Fruit fly (Drosophila melanogaster): ENCODE results near the gene CG14443.
A peak's percentile ranks its signal among the peaks of the same experiment; 100 is the strongest.

The CG14443 gene

DNA sequence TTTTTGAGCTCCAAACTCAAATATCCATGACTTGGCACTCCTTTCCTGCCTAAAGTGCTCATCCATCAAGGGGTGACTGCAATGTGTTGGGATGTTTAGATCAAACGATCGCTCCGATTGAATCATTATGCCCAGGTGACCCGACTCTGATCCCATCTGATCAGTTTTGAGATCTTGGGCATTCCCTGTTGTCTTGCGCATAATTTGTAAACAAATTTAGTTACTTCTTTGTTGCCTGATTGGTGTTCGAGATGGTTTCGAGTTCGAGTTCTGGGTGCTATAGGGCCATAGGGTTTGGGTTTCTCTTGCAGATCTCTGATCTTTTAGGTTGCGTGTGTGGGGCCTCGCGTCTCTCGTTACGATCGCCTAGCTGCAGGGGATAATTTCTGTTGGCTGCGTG lies 21.2 kb upstream of the CG14443 start:
- no peak for TF ChIP-seq Hr96 (GFP tag; optimal IDR thresholded peaks at IDR 0.05)

DNA sequence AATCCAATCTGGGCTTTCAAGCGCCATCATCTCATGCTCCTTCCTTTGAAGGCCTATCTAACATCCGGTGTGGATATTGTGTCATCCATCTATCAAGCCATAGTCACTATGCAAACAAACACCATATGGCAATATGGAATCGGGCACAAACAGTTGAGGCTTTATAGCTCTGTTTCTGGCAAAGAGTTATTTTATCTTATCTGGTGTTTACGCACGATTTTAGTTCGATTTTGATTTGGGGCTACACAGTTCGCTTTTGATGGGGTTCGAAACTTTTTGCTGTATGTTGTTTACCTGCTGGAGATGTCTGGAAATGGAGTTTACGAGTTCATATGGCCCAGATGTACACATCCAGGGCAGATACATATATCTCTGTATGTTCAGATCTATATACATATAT lies 20.2 kb upstream of the CG14443 start:
- TF ChIP-seq toe (GFP tag; optimal IDR thresholded peaks at IDR 0.05) (no peak), CG7101 (tag; optimal IDR thresholded peaks at IDR 0.05) (no peak), CG7045 (GFP tag; optimal IDR thresholded peaks at IDR 0.05) (no peak), CG5204 (GFP tag; optimal IDR thresholded peaks at IDR 0.05) (no peak), CG1620 (GFP tag; optimal IDR thresholded peaks at IDR 0.05) (no peak), tj (GFP tag; optimal IDR thresholded peaks at IDR 0.05) (no peak)

DNA sequence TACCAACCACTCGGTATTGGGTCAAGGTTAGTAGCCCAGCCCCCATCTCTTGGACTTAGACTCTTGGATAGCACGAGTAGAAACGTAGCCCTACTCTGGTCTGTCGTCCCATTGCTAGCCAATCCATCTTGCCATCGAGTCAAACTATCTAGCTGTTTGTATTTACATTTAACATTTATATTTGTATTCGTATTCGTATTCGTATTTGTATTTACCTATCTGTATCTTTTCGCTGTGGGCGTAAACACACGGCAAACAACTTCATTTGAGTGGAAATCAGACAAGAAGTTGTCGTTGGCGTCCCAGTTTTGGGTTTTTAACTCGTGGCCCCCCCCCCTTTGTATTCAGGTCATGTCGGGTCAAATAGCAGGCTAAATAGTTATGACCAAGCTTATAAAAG lies 19.5 kb upstream of the CG14443 start:
- TF ChIP-seq Mnt (GFP tag; optimal IDR thresholded peaks at IDR 0.05) (no peak), cnc (optimal IDR thresholded peaks at IDR 0.05) (no peak), CG14711 (tag; optimal IDR thresholded peaks at IDR 0.05) (no peak), CG11617 (GFP tag; optimal IDR thresholded peaks at IDR 0.05) (no peak), ovo (GFP tag; optimal IDR thresholded peaks at IDR 0.05) (no peak), kay (GFP tag; ENCODE audit: borderline replicate concordance) (no peak), Hr96 (GFP tag; optimal IDR thresholded peaks at IDR 0.05) (no peak), CG33017 (tag; optimal IDR thresholded peaks at IDR 0.05) (no peak), CG5204 (GFP tag; optimal IDR thresholded peaks at IDR 0.05) (no peak), pad (GFP tag; optimal IDR thresholded peaks at IDR 0.05) (no peak), tj (GFP tag; optimal IDR thresholded peaks at IDR 0.05) (no peak), CG12768 (GFP tag; optimal IDR thresholded peaks at IDR 0.05) (no peak), CG1620 (GFP tag; optimal IDR thresholded peaks at IDR 0.05) (no peak)

DNA sequence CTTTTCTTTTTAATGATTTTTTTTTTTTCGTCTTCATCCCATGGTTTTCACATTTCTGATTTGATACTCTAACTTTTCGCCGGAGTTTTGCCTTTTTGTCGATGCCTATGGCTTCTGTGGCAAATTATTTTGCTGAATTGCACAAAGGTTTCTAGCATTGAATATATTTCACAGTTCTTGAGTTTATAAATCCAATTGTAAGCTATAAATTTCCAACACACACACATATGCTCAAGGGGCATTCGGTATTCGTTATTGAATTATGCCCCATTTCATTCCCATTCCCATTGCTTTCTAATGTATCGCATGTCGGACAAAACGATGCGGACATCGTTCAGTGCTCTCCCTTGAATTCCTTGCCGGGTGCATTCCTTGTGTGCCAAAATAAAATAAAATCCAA lies 18.3 kb upstream of the CG14443 start:
- no peak for TF ChIP-seq toe (GFP tag; optimal IDR thresholded peaks at IDR 0.05)
- no peak for TF ChIP-seq CG33017 (tag; optimal IDR thresholded peaks at IDR 0.05)
- TF ChIP-seq tj (GFP tag; optimal IDR thresholded peaks at IDR 0.05) = peak; percentile 9

DNA sequence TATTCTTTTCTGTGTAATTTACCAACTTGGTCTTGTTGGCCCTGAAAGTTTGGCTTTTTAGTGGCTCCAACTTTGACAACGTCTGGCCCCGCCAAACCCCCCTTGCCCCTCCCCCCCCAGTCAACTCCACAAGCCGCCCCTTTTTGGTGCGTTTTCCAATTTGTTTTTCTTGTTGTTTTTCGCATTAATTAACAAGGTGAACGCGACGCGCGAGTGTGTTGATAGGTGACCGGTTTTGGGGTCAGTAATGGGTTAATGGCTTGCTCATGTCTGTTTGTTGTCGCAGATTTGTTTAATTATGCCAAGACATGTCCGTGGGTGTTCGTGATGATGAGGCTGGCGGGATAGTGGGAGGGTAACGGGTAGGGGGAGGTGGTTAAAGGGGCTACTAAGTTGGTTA lies 17.0 kb upstream of the CG14443 start:
- TF ChIP-seq tj (GFP tag; optimal IDR thresholded peaks at IDR 0.05) (peak; percentile 15), cnc (optimal IDR thresholded peaks at IDR 0.05) (no peak)

DNA sequence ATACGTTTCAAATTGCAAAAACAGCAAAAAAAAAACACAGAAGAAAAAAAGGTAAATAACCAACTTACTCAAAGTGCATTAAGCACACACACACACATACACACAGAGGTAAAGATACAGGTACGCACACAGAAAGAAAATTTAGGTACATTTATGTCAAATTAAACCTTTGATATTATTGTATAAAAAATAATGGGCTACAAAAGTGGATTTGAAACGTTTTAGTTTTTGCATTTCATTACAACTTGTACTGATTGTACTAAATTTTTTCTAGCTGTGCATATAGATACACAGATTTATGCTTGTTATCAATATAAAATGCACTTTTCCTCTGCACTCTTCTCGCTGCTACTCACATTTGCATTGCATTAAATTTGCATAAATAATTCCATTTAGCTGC lies 16.4 kb upstream of the CG14443 start:
- TF ChIP-seq pad (GFP tag; optimal IDR thresholded peaks at IDR 0.05) (no peak), ovo (GFP tag; optimal IDR thresholded peaks at IDR 0.05) (no peak), CG14711 (tag; optimal IDR thresholded peaks at IDR 0.05) (peak; percentile 12), CG7045 (GFP tag; optimal IDR thresholded peaks at IDR 0.05) (no peak), tj (GFP tag; optimal IDR thresholded peaks at IDR 0.05) (no peak), CG1620 (GFP tag; optimal IDR thresholded peaks at IDR 0.05) (no peak)

DNA sequence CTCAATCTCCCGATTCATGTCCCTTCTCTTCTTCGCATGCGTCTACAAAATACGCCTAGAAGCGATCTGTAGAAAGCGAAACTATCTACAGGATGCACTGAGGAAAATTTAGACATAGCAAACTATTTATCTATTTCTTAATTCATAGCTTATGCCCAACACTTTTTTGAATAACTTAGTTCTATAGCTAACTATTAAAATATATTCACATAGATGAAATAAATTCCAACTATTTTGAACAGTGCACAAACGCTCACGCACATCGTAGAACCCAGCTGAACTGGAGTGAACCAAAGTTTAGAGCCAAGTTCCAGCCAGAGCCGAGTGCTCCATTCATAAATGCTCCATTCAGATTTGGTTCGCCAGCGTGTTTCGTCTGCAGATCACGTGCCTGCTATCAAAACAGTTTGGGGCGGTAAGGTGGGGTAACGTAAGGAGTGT lies 12.2 kb upstream of the CG14443 start:
- no peak for TF ChIP-seq Crg-1 (GFP tag; optimal IDR thresholded peaks at IDR 0.05)
- no peak for TF ChIP-seq CG7045 (GFP tag; optimal IDR thresholded peaks at IDR 0.05)
- no peak for TF ChIP-seq kay (GFP tag; ENCODE audit: borderline replicate concordance)
- no peak for TF ChIP-seq Mnt (GFP tag; optimal IDR thresholded peaks at IDR 0.05)
- no peak for TF ChIP-seq Hr96 (GFP tag; optimal IDR thresholded peaks at IDR 0.05)
- no peak for TF ChIP-seq cic (GFP tag; optimal IDR thresholded peaks at IDR 0.05)
- no peak for TF ChIP-seq CG1620 (GFP tag; optimal IDR thresholded peaks at IDR 0.05)
- no peak for TF ChIP-seq CG5204 (GFP tag; optimal IDR thresholded peaks at IDR 0.05)
- no peak for TF ChIP-seq CG7101 (tag; optimal IDR thresholded peaks at IDR 0.05)
- TF ChIP-seq CG33017 (tag; optimal IDR thresholded peaks at IDR 0.05) = no peak
- TF ChIP-seq CG12768 (GFP tag; optimal IDR thresholded peaks at IDR 0.05) = no peak
- TF ChIP-seq bab1 (GFP tag; optimal IDR thresholded peaks at IDR 0.05) = no peak

DNA sequence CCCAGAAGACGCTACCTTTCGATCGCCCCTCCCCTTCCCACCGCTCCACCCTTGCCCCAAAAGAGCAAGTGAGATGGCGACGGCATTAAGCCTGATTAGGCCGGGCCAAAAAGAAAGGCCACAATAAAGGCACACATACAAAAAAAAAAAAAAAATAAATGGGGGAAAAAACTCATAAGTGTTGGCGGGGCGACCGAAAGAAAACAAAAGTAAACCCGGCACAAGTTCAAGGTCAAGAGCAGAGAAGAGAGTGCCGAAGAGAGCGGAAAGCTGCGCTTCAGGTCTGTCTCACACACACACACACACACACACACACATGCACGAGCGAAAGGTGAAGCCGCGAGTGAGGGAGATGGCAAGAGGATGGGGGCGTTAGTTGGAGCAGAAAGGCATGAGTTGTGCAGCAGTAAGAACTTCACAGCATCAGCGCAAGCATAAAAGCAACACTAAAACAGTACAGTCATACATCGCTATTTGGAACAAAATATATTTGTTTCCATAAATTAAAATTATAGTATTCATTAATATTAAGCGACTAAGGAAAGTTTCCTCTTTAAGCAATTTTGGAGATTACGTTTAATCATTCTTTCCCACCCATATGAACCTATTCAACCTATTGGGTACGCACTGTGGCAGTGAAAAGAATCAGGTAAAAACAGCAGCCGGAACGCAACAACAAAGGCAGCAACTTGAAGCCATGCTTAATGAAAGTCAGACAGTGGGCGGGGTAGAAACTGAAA lies 9.6 kb upstream of the CG14443 start:
- TF ChIP-seq kay (GFP tag; ENCODE audit: borderline replicate concordance) (no peak), bab1 (GFP tag; optimal IDR thresholded peaks at IDR 0.05) (peak; percentile 93), cnc (optimal IDR thresholded peaks at IDR 0.05) (no peak)

DNA sequence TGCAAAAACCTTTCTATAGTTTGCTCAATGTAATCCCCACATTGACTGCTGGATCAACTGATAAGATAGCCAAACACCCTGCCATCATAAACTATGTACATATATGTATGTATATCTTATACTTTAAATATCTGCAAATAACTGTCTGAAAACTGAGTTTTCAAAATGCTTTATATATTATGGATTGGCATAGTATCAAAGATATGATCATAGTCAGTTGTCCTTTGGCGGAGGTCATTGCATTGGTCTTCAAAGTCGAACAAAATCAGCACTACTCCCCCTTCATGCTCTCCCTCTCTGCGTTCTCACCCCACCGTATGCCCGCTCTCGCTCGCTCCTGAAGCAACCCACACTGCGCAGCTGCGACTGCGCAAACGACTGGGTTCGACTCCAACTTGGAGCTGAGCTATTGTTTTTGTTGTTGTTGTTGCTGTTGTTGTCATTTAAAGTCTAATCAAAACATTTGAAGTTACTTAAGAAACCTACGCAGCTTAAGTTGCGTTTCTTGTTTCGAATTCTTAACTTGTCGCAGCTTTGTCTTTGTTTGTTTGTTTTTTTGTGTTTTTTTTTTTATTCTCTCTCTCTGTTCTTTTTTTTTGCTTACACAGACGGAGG lies 8.7 kb upstream of the CG14443 start:
- no peak for TF ChIP-seq CG7101 (tag; optimal IDR thresholded peaks at IDR 0.05)
- TF ChIP-seq Hr96 (GFP tag; optimal IDR thresholded peaks at IDR 0.05) = no peak
- TF ChIP-seq cnc (optimal IDR thresholded peaks at IDR 0.05) = no peak
- TF ChIP-seq Mnt (GFP tag; optimal IDR thresholded peaks at IDR 0.05) = no peak
- TF ChIP-seq CG14711 (tag; optimal IDR thresholded peaks at IDR 0.05) = no peak
- no peak for TF ChIP-seq CG12768 (GFP tag; optimal IDR thresholded peaks at IDR 0.05)
- no peak for TF ChIP-seq pad (GFP tag; optimal IDR thresholded peaks at IDR 0.05)
- TF ChIP-seq CG1620 (GFP tag; optimal IDR thresholded peaks at IDR 0.05) = no peak
- TF ChIP-seq cic (GFP tag; optimal IDR thresholded peaks at IDR 0.05) = no peak
- TF ChIP-seq Crg-1 (GFP tag; optimal IDR thresholded peaks at IDR 0.05) = no peak
- TF ChIP-seq CG11617 (GFP tag; optimal IDR thresholded peaks at IDR 0.05) = no peak

Measured in whole organism, adult.